Fruit fly (Drosophila melanogaster) whole organism: ENCODE results near the gene CG10298.

Source experiments
- CG8478 ChIP-seq: fragments of >200 bp; optimal IDR thresholded peaks from 2 replicates; lab custom pipeline; 2018; ENCODE audit warnings: inconsistent platforms
- EcR ChIP-seq, 2 experiments: fragments of >200 bp; optimal IDR thresholded peaks; 2 replicates each; lab custom pipeline; 2017; ENCODE audit warnings: missing biosample characterization in 2 of 2, missing genetic modification characterization in 2 of 2, missing genetic modification reagents in 2 of 2
- pan ChIP-seq: fragments of >200 bp; optimal IDR thresholded peaks from 2 replicates; lab custom pipeline; 2017
- psq ChIP-seq: fragments of >200 bp; optimal IDR thresholded peaks from 2 replicates; lab custom pipeline; 2017
- usp ChIP-seq: fragments of >200 bp; optimal IDR thresholded peaks from 2 replicates; lab custom pipeline; 2017; ENCODE audit warnings: missing biosample characterization, missing genetic modification characterization, mixed read lengths

- no peak for TF ChIP-seq CG8478 (lab: Kevin White, UChicago)
- no peak for TF ChIP-seq psq (lab: Kevin White, UChicago)
- TF ChIP-seq EcR (GFP tag; optimal IDR thresholded peaks at IDR 0.05; lab: Kevin White, UChicago): no peak
- no peak for TF ChIP-seq pan
- no peak for TF ChIP-seq usp (GFP tag; lab: Kevin White, UChicago)
Observed at dm6 chr3R:6353624-6354352, 11.0 kb downstream of the CG10298 start.
